Worm (Caenorhabditis elegans) whole organism, L3 larva: Measurements from ENCODE around the gene F17C8.6.
A peak's percentile ranks its signal among the peaks of the same experiment; 100 is the strongest.
"Not testable (repeated sequence)": the region's sequence is repeated elsewhere in the genome, so short reads cannot be mapped to it uniquely, and the experiment has no call there.

Source experiments
- R02D3.7 ChIP-seq: fragments of 150-350 bp; optimal IDR thresholded peaks from 2 replicates; lab custom pipeline; 2014; ENCODE audit warnings: missing biosample characterization, missing genetic modification characterization
- ZK546.5 ChIP-seq: sonication (generic microtip); optimal IDR thresholded peaks from 2 replicates; lab custom pipeline; 2017; ENCODE audit warnings: missing biosample characterization, missing genetic modification characterization
- aly-2 ChIP-seq: fragments of 150-350 bp; optimal IDR thresholded peaks from 2 replicates; lab custom pipeline; 2014; ENCODE audit warnings: missing biosample characterization, missing genetic modification characterization
- ama-1 ChIP-seq: fragments of 150-350 bp; optimal IDR thresholded peaks from 2 replicates; lab custom pipeline; 2018
- ceh-16 ChIP-seq: sonication (generic microtip); optimal IDR thresholded peaks from 2 replicates; lab custom pipeline; 2017; ENCODE audit warnings: missing biosample characterization, missing genetic modification characterization
- ceh-28 ChIP-seq: fragments of 150-350 bp; optimal IDR thresholded peaks from 2 replicates; lab custom pipeline; 2014; ENCODE audit warnings: missing biosample characterization, missing genetic modification reagents, missing genetic modification characterization
- ceh-82 ChIP-seq: fragments of 150-350 bp; optimal IDR thresholded peaks from 2 replicates; lab custom pipeline; 2014; ENCODE audit warnings: missing biosample characterization, missing genetic modification characterization
- daf-12 ChIP-seq: fragments of 150-350 bp; optimal IDR thresholded peaks from 2 replicates; lab custom pipeline; 2014; ENCODE audit warnings: missing biosample characterization, missing genetic modification reagents, missing genetic modification characterization
- egl-27 ChIP-seq: sonication (generic microtip); optimal IDR thresholded peaks from 4 replicates; lab custom pipeline; 2017; ENCODE audit warnings: missing biosample characterization, missing genetic modification reagents, missing genetic modification characterization
- elt-1 ChIP-seq: fragments of 150-350 bp; optimal IDR thresholded peaks from 2 replicates; lab custom pipeline; 2014; ENCODE audit warnings: missing biosample characterization, missing genetic modification characterization
- elt-2 ChIP-seq: sonication (generic microtip); optimal IDR thresholded peaks from 2 replicates; lab custom pipeline; 2016; ENCODE audit warnings: missing genetic modification reagents, mild to moderate bottlenecking, missing genetic modification characterization, missing compliant biosample characterization
- elt-3 ChIP-seq, 3 experiments: fragments of 150-350 bp in 1 of 3; sonication (generic microtip) in 2 of 3; optimal IDR thresholded peaks; 2 replicates in 2 of 3; 4 replicates in 1 of 3; lab custom pipeline; 2014 to 2017; ENCODE audit warnings: missing biosample characterization in 3 of 3, missing genetic modification characterization in 3 of 3
- eor-1 ChIP-seq, 2 experiments: fragments of 150-350 bp; optimal IDR thresholded peaks; 2 replicates each; lab custom pipeline; 2014 to 2018; ENCODE audit warnings: missing biosample characterization in 2 of 2, missing genetic modification characterization in 2 of 2
- fkh-10 ChIP-seq: sonication (generic microtip); optimal IDR thresholded peaks from 2 replicates; lab custom pipeline; 2017; ENCODE audit warnings: missing biosample characterization, missing genetic modification reagents, missing genetic modification characterization
- fos-1 ChIP-seq: fragments of 150-350 bp; optimal IDR thresholded peaks from 2 replicates; lab custom pipeline; 2014; ENCODE audit warnings: missing biosample characterization, missing genetic modification characterization
- hmg-11 ChIP-seq: sonication (generic microtip); optimal IDR thresholded peaks from 2 replicates; lab custom pipeline; 2016; ENCODE audit warnings: missing genetic modification characterization, missing compliant biosample characterization
- lin-15B ChIP-seq: fragments of 150-350 bp; optimal IDR thresholded peaks from 2 replicates; lab custom pipeline; 2014; ENCODE audit warnings: missing biosample characterization, missing genetic modification characterization
- lin-39 ChIP-seq: fragments of 150-350 bp; optimal IDR thresholded peaks from 2 replicates; lab custom pipeline; 2018; ENCODE audit warnings: missing biosample characterization, missing genetic modification reagents, missing genetic modification characterization
- mdl-1 ChIP-seq: fragments of 150-350 bp; optimal IDR thresholded peaks from 2 replicates; lab custom pipeline; 2014; ENCODE audit warnings: missing biosample characterization, missing genetic modification characterization
- mml-1 ChIP-seq: fragments of 150-350 bp; sonication (generic microtip); optimal IDR thresholded peaks from 3 replicates; lab custom pipeline; 2014; ENCODE audit warnings: missing biosample characterization, missing genetic modification characterization
- nfya-1 ChIP-seq: sonication (generic microtip); optimal IDR thresholded peaks from 2 replicates; lab custom pipeline; 2017; ENCODE audit warnings: missing genetic modification characterization, mild to moderate bottlenecking, missing compliant biosample characterization, antibody characterized with exemption, moderate library complexity; ENCODE audit not compliant: insufficient read depth
- nhr-11 ChIP-seq: fragments of 150-350 bp; optimal IDR thresholded peaks from 2 replicates; lab custom pipeline; 2014; ENCODE audit warnings: missing biosample characterization, missing genetic modification characterization
- nhr-12 ChIP-seq: fragments of 150-350 bp; optimal IDR thresholded peaks from 2 replicates; lab custom pipeline; 2014; ENCODE audit warnings: missing biosample characterization, missing genetic modification characterization
- nhr-23 ChIP-seq: fragments of 150-350 bp; optimal IDR thresholded peaks from 2 replicates; lab custom pipeline; 2014; ENCODE audit warnings: missing biosample characterization, missing genetic modification reagents, missing genetic modification characterization
- nhr-25 ChIP-seq: sonication (generic microtip); optimal IDR thresholded peaks from 2 replicates; lab custom pipeline; 2017; ENCODE audit warnings: missing biosample characterization, missing genetic modification characterization
- nhr-28 ChIP-seq: fragments of 150-350 bp; optimal IDR thresholded peaks from 2 replicates; lab custom pipeline; 2014; ENCODE audit warnings: missing biosample characterization, missing genetic modification characterization
- nhr-43 ChIP-seq: sonication (generic microtip); optimal IDR thresholded peaks from 2 replicates; lab custom pipeline; 2016; ENCODE audit warnings: mild to moderate bottlenecking, missing genetic modification characterization, missing compliant biosample characterization; ENCODE audit not compliant: poor library complexity, severe bottlenecking
- nhr-76 ChIP-seq: fragments of 150-350 bp; sonication (generic microtip); optimal IDR thresholded peaks from 5 replicates; lab custom pipeline; 2014; ENCODE audit warnings: missing biosample characterization, missing genetic modification characterization
- nhr-77 ChIP-seq: fragments of 150-350 bp; optimal IDR thresholded peaks from 2 replicates; lab custom pipeline; 2014; ENCODE audit warnings: missing biosample characterization, missing genetic modification characterization
- pqm-1 ChIP-seq: fragments of 150-350 bp; optimal IDR thresholded peaks from 2 replicates; lab custom pipeline; 2017; ENCODE audit warnings: missing biosample characterization, missing genetic modification characterization, inconsistent platforms
- sea-2 ChIP-seq: fragments of 150-350 bp; sonication (generic microtip); optimal IDR thresholded peaks from 4 replicates; lab custom pipeline; 2014; ENCODE audit warnings: missing biosample characterization, missing genetic modification reagents, missing genetic modification characterization
- snpc-4 ChIP-seq: fragments of 150-350 bp; optimal IDR thresholded peaks from 2 replicates; lab custom pipeline; 2014; ENCODE audit warnings: missing biosample characterization, missing genetic modification characterization
- unc-62 ChIP-seq: fragments of 150-350 bp; sonication (generic microtip); optimal IDR thresholded peaks from 4 replicates; lab custom pipeline; 2014; ENCODE audit warnings: missing biosample characterization, missing genetic modification reagents, missing genetic modification characterization
- ztf-11 ChIP-seq: fragments of 150-350 bp; optimal IDR thresholded peaks from 2 replicates; lab custom pipeline; 2014; ENCODE audit warnings: missing biosample characterization, missing genetic modification characterization

The F17C8.6 gene

ce11 chrIII:4748666-4749065 lies 2.8 kb upstream of the F17C8.6 start:
- TF ChIP-seq unc-62 (GFP tag; lab: Kevin White, UChicago), result no peak
- no peak for TF ChIP-seq nhr-77 (tag; lab: Kevin White, UChicago)
- no peak for TF ChIP-seq pqm-1
- TF ChIP-seq elt-2 (tag; lab: Kevin White, UChicago), result no peak
- TF ChIP-seq sea-2 (GFP tag; lab: Kevin White, UChicago), result no peak
- no peak for TF ChIP-seq nhr-76 (tag; lab: Kevin White, UChicago)
- TF ChIP-seq ceh-82 (tag; lab: Kevin White, UChicago), result no peak
- TF ChIP-seq nhr-11, result no peak
- TF ChIP-seq eor-1 (tag; optimal IDR thresholded peaks at IDR 0.05; lab: Kevin White, UChicago), result no peak
- TF ChIP-seq ama-1 (lab: Kevin White, UChicago), result no peak
- no peak for TF ChIP-seq fos-1 (tag; lab: Kevin White, UChicago)
- TF ChIP-seq nhr-25 (tag; lab: Kevin White, UChicago), result no peak
- no peak for TF ChIP-seq nhr-12 (tag; lab: Kevin White, UChicago)
- TF ChIP-seq nhr-43 (tag; lab: Kevin White, UChicago), result no peak
- no peak for TF ChIP-seq daf-12 (tag; lab: Kevin White, UChicago)

- TF ChIP-seq snpc-4 (tag; lab: Kevin White, UChicago), result no peak
- no peak for TF ChIP-seq lin-15B (tag; lab: Kevin White, UChicago)
- TF ChIP-seq lin-39 (tag; lab: Kevin White, UChicago), result no peak
- TF ChIP-seq nhr-12 (tag; lab: Kevin White, UChicago), result no peak
- no peak for TF ChIP-seq ceh-82 (tag; lab: Kevin White, UChicago)
- no peak for TF ChIP-seq nhr-28 (tag; lab: Kevin White, UChicago)
- no peak for TF ChIP-seq fkh-10 (GFP tag; lab: Kevin White, UChicago)
- no peak for TF ChIP-seq nhr-76 (tag; lab: Kevin White, UChicago)
- no peak for TF ChIP-seq nhr-77 (tag; lab: Kevin White, UChicago)
- TF ChIP-seq, all 47 proteins: peak for 0
Measured at ce11 chrIII:4748109-4748508, 2.3 kb upstream of the F17C8.6 start, which contains the start of gene col-89. TSS of gene col-89 (plus strand) at chrIII:4748127.

ce11 chrIII:4742620-4743019 lies 3.2 kb downstream of the F17C8.6 start, which contains the start of gene twk-6:
TSS of gene twk-6 (plus strand) at chrIII:4742920.
- not testable (repeated sequence) for TF ChIP-seq ceh-16 (tag; lab: Kevin White, UChicago); sea-2 (GFP tag; lab: Kevin White, UChicago); R02D3.7 (tag; lab: Kevin White, UChicago)
- TF ChIP-seq, all 47 proteins: peak for 0; not testable (repeated sequence) for 47

- TF ChIP-seq elt-2 (tag; lab: Kevin White, UChicago) (peak; percentile 31), ceh-28 (tag; lab: Kevin White, UChicago) (peak; percentile 45), nhr-23 (tag; lab: Kevin White, UChicago) (peak; percentile 63), hmg-11 (tag; lab: Kevin White, UChicago) (no peak), lin-39 (tag; lab: Kevin White, UChicago) (peak; percentile 8), nfya-1 (tag; lab: Kevin White, UChicago) (peak; percentile 48)
Measured at ce11 chrIII:4740820-4741219, 5.0 kb downstream of the F17C8.6 start.

ce11 chrIII:4739975-4740374 lies 5.9 kb downstream of the F17C8.6 start, which contains the start of gene ras-2:
TSS of gene ras-2 (minus strand) at chrIII:4740075.
- TF ChIP-seq daf-12 (tag; lab: Kevin White, UChicago) (no peak), hmg-11 (tag; lab: Kevin White, UChicago) (no peak), ztf-11 (tag; lab: Kevin White, UChicago) (no peak), unc-62 (GFP tag; lab: Kevin White, UChicago) (no peak)

ce11 chrIII:4735443-4735842 lies 10.4 kb downstream of the F17C8.6 start, which contains the start of gene F17C8.7:
TSS of gene F17C8.7 (plus strand) at chrIII:4735743.
- TF ChIP-seq egl-27 (no peak), sea-2 (GFP tag; lab: Kevin White, UChicago) (no peak), lin-15B (tag; lab: Kevin White, UChicago) (no peak), ZK546.5 (tag; lab: Kevin White, UChicago) (no peak), daf-12 (tag; lab: Kevin White, UChicago) (no peak), elt-3 (tag; optimal IDR thresholded peaks at IDR 0.05; lab: Kevin White, UChicago) (no peak), mml-1 (tag; lab: Kevin White, UChicago) (no peak), elt-1 (tag; lab: Kevin White, UChicago) (no peak), aly-2 (tag; lab: Kevin White, UChicago) (no peak), mdl-1 (tag; lab: Kevin White, UChicago) (no peak), unc-62 (GFP tag; lab: Kevin White, UChicago) (no peak)
